Worm (Caenorhabditis elegans): ENCODE measurements around the gene srh-48.

DNA sequence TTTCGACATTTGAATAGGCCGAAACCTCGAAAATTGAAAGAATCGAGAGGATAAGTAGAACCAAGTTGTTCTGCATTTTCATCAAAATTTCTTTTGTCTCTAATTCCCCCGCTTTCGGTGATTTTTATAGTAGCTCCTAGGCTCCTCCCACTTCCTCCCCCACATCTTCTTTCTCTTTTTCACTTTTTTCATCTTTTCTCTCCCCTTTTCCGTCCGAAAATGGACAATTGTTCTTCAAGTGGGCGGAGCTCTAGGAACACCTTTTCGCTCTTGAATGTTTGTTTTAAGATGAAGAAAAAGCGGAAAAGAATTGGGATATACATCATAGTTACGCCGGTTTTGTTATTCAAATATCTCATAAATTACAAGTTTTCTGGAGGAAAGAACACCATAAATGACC lies 33.4 kb upstream of the srh-48 start, which contains the start of gene F42A8.1:
- TF ChIP-seq fkh-3 (tag; optimal IDR thresholded peaks at IDR 0.05) (no peak), unc-130 (GFP tag; optimal IDR thresholded peaks at IDR 0.05) (no peak), dpl-1 (GFP tag; optimal IDR thresholded peaks at IDR 0.05) (no peak), unc-62 (GFP tag; optimal IDR thresholded peaks at IDR 0.05) (no peak), mel-28 (tag; optimal IDR thresholded peaks at IDR 0.05; ENCODE audit: borderline replicate concordance) (no peak), ceh-91 (GFP tag; IDR thresholded peaks at IDR 0.05) (no peak), hmg-20 (GFP tag; IDR thresholded peaks at IDR 0.05) (no peak), D2030.7 (GFP tag; IDR thresholded peaks at IDR 0.05) (no peak), ama-1 (optimal IDR thresholded peaks at IDR 0.05) (no peak), ama-1 (GFP tag; optimal IDR thresholded peaks at IDR 0.05) (no peak)
